Worm (Caenorhabditis elegans): ENCODE data around the gene apc-2.

Gene apc-2

ce11 chrIII:8117155-8117554 is 36.7 kb downstream of the apc-2 start:
- TF ChIP-seq snpc-4 (tag; optimal IDR thresholded peaks at IDR 0.05) (no peak), unc-39 (tag; optimal IDR thresholded peaks at IDR 0.05) (no peak), nhr-12 (tag; optimal IDR thresholded peaks at IDR 0.05) (no peak), fos-1 (tag; optimal IDR thresholded peaks at IDR 0.05) (no peak), elt-3 (tag; optimal IDR thresholded peaks at IDR 0.05) (no peak), nhr-25 (tag; optimal IDR thresholded peaks at IDR 0.05) (no peak), jun-1 (tag; optimal IDR thresholded peaks at IDR 0.05) (no peak), eor-1 (tag; optimal IDR thresholded peaks at IDR 0.05) (no peak), mdl-1 (tag; optimal IDR thresholded peaks at IDR 0.05) (no peak), nhr-28 (tag; optimal IDR thresholded peaks at IDR 0.05) (no peak), pha-4 (tag; optimal IDR thresholded peaks at IDR 0.05) (no peak), R02D3.7 (tag; optimal IDR thresholded peaks at IDR 0.05) (no peak), nhr-76 (tag; optimal IDR thresholded peaks at IDR 0.05) (no peak), tbx-2 (tag; optimal IDR thresholded peaks at IDR 0.05) (no peak), nhr-23 (tag; optimal IDR thresholded peaks at IDR 0.05) (no peak)

- TF ChIP-seq lsy-12 (tag; optimal IDR thresholded peaks at IDR 0.05) (no peak), unc-39 (tag; optimal IDR thresholded peaks at IDR 0.05) (no peak), mml-1 (tag; optimal IDR thresholded peaks at IDR 0.05) (no peak), nhr-76 (tag; optimal IDR thresholded peaks at IDR 0.05) (no peak), nhr-67 (tag; optimal IDR thresholded peaks at IDR 0.05) (no peak), eor-1 (tag; optimal IDR thresholded peaks at IDR 0.05) (no peak), aly-2 (tag; optimal IDR thresholded peaks at IDR 0.05) (no peak), ceh-82 (tag; optimal IDR thresholded peaks at IDR 0.05) (no peak)
These were observed 40.7 kb downstream of the apc-2 start, which contains the start of gene gei-8 for ce11 chrIII:8121132-8121531. Gene gei-8 (minus strand): TSS chrIII:8121232.

DNA sequence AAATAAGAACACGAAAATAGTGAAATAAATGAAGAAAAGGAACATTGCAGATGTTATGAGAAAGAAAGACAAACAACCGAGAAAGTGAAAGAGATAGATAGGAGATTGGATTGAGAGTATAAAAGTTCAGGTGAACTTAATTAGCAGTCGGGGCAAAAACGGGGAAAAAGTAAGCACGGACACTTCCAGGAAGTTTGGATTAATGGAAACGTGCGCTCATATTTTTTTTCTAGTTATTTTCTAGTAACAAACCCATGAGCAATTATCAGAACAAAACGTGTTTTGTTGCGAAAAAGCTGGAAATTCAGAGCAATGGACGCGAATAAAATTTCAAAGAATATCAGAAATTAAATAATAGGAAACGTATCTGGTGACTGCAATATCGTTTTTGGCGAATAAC is 41.5 kb downstream of the apc-2 start:
- TF ChIP-seq elt-2 (tag; optimal IDR thresholded peaks at IDR 0.05) (no peak), ama-1 (optimal IDR thresholded peaks at IDR 0.05) (no peak), nhr-43 (tag; optimal IDR thresholded peaks at IDR 0.05; ENCODE audit: poor library complexity, severe bottlenecking) (no peak), nhr-237 (tag; optimal IDR thresholded peaks at IDR 0.05) (no peak), snpc-4 (tag; optimal IDR thresholded peaks at IDR 0.05) (no peak), nhr-67 (tag; optimal IDR thresholded peaks at IDR 0.05) (no peak), ztf-4 (tag; optimal IDR thresholded peaks at IDR 0.05) (no peak), eor-1 (tag; optimal IDR thresholded peaks at IDR 0.05) (no peak), skn-1 (tag; optimal IDR thresholded peaks at IDR 0.05) (no peak), elt-3 (tag; optimal IDR thresholded peaks at IDR 0.05) (no peak), pqm-1 (tag; optimal IDR thresholded peaks at IDR 0.05) (no peak), nhr-23 (tag; optimal IDR thresholded peaks at IDR 0.05) (no peak), egl-5 (tag; optimal IDR thresholded peaks at IDR 0.05) (no peak), egl-27 (tag; optimal IDR thresholded peaks at IDR 0.05) (no peak), ZK546.5 (tag; optimal IDR thresholded peaks at IDR 0.05) (no peak), tbx-2 (tag; optimal IDR thresholded peaks at IDR 0.05) (no peak), nhr-28 (tag; optimal IDR thresholded peaks at IDR 0.05) (no peak), ceh-82 (tag; optimal IDR thresholded peaks at IDR 0.05) (no peak), fkh-2 (tag; optimal IDR thresholded peaks at IDR 0.05) (no peak)

ce11 chrIII:8124323-8124722 is 43.9 kb downstream of the apc-2 start:
- TF ChIP-seq nhr-76 (tag; optimal IDR thresholded peaks at IDR 0.05) (no peak), snpc-4 (tag; optimal IDR thresholded peaks at IDR 0.05) (peak; percentile 38), ceh-9 (tag; optimal IDR thresholded peaks at IDR 0.05) (no peak), unc-62 (GFP tag; optimal IDR thresholded peaks at IDR 0.05) (no peak), elt-1 (tag; optimal IDR thresholded peaks at IDR 0.05) (peak; percentile 21), aly-2 (tag; optimal IDR thresholded peaks at IDR 0.05) (no peak), daf-12 (tag; optimal IDR thresholded peaks at IDR 0.05) (no peak), ztf-4 (tag; optimal IDR thresholded peaks at IDR 0.05) (no peak), nhr-77 (tag; optimal IDR thresholded peaks at IDR 0.05) (no peak), ZK546.5 (tag; optimal IDR thresholded peaks at IDR 0.05) (no peak), lin-15B (tag; optimal IDR thresholded peaks at IDR 0.05) (peak; percentile 37), skn-1 (tag; optimal IDR thresholded peaks at IDR 0.05) (peak; percentile 65), nhr-12 (tag; optimal IDR thresholded peaks at IDR 0.05) (no peak), nhr-11 (tag; optimal IDR thresholded peaks at IDR 0.05) (no peak), lin-39 (tag; optimal IDR thresholded peaks at IDR 0.05) (peak; percentile 20), ceh-28 (tag; optimal IDR thresholded peaks at IDR 0.05) (peak; percentile 41), nhr-23 (tag; optimal IDR thresholded peaks at IDR 0.05) (peak; percentile 86), mdl-1 (tag; optimal IDR thresholded peaks at IDR 0.05) (peak; percentile 31), sea-2 (GFP tag; optimal IDR thresholded peaks at IDR 0.05) (no peak), nhr-43 (tag; optimal IDR thresholded peaks at IDR 0.05; ENCODE audit: poor library complexity, severe bottlenecking) (no peak), unc-39 (tag; optimal IDR thresholded peaks at IDR 0.05) (no peak), jun-1 (tag; optimal IDR thresholded peaks at IDR 0.05) (peak; percentile 50), ceh-82 (tag; optimal IDR thresholded peaks at IDR 0.05) (no peak), nfya-1 (tag; optimal IDR thresholded peaks at IDR 0.05; ENCODE audit: insufficient read depth) (peak; percentile 91), ceh-16 (tag; optimal IDR thresholded peaks at IDR 0.05) (no peak), zag-1 (tag; optimal IDR thresholded peaks at IDR 0.05) (no peak), hmg-11 (tag; optimal IDR thresholded peaks at IDR 0.05) (peak; percentile 11), fkh-10 (GFP tag; optimal IDR thresholded peaks at IDR 0.05) (peak; percentile 67), nhr-67 (tag; optimal IDR thresholded peaks at IDR 0.05) (no peak), egl-27 (tag; optimal IDR thresholded peaks at IDR 0.05) (no peak), lsy-12 (tag; optimal IDR thresholded peaks at IDR 0.05) (no peak), egl-5 (tag; optimal IDR thresholded peaks at IDR 0.05) (peak; percentile 89), elt-2 (tag; optimal IDR thresholded peaks at IDR 0.05) (peak; percentile 48)
